Fruit fly (Drosophila melanogaster) whole organism, embryonic: ENCODE results near the gene CG5104.

Experiments used
- ATbp ChIP-seq: fragments of 200-800 bp; sonication (Bioruptor generic); optimal IDR thresholded peaks from 2 replicates; lab custom pipeline; 2017; ENCODE audit warnings: missing biosample characterization, mild to moderate bottlenecking, missing genetic modification characterization, missing genetic modification reagents
- Awh ChIP-seq: fragments of 200-800 bp; sonication (Bioruptor generic); IDR thresholded peaks from 2 replicates; pipeline ENCODE4, ENCODE4 v1.3.6; 2022; ENCODE audit warnings: missing biosample characterization, missing genetic modification characterization
- CG10654 ChIP-seq: fragments of 200-800 bp; sonication (Bioruptor generic); optimal IDR thresholded peaks from 2 replicates; lab custom pipeline; 2016; ENCODE audit warnings: missing biosample characterization, missing genetic modification characterization
- CG10979 ChIP-seq: fragments of 200-800 bp; sonication (Bioruptor generic); optimal IDR thresholded peaks from 2 replicates; lab custom pipeline; 2018; ENCODE audit warnings: missing biosample characterization, mild to moderate bottlenecking, missing genetic modification characterization, moderate library complexity
- CG11504 ChIP-seq: fragments of 200-800 bp; sonication (Bioruptor generic); optimal IDR thresholded peaks from 3 replicates; lab custom pipeline; 2019; ENCODE audit warnings: missing biosample characterization, mild to moderate bottlenecking, missing genetic modification characterization, moderate library complexity
- CG15269 ChIP-seq: fragments of 200-800 bp; sonication (Bioruptor generic); optimal IDR thresholded peaks from 2 replicates; lab custom pipeline; 2018; ENCODE audit warnings: missing biosample characterization, mild to moderate bottlenecking, missing genetic modification characterization, moderate library complexity
- CG17361 ChIP-seq: fragments of 200-800 bp; sonication (Bioruptor generic); IDR thresholded peaks from 3 replicates; pipeline ENCODE4 v1.3.6; 2022; ENCODE audit warnings: missing biosample characterization, missing genetic modification characterization
- CG18011 ChIP-seq: fragments of 200-800 bp; sonication (Bioruptor generic); optimal IDR thresholded peaks from 2 replicates; lab custom pipeline; 2017; ENCODE audit warnings: missing biosample characterization, missing genetic modification characterization, mild to moderate bottlenecking, moderate library complexity, missing genotype
- CG2129 ChIP-seq: fragments of 200-800 bp; sonication (Bioruptor generic); IDR thresholded peaks from 2 replicates; pipeline ENCODE4 v1.3.6; 2022; ENCODE audit warnings: missing biosample characterization, missing genetic modification characterization; ENCODE audit not compliant: partially characterized antibody
- CG2712 ChIP-seq: fragments of 200-800 bp; optimal IDR thresholded peaks from 3 replicates; lab custom pipeline; 2019; ENCODE audit warnings: missing biosample characterization, mild to moderate bottlenecking, missing genetic modification characterization, moderate library complexity
- CG31365 ChIP-seq: fragments of 200-800 bp; sonication (Bioruptor generic); optimal IDR thresholded peaks from 2 replicates; lab custom pipeline; 2018; ENCODE audit warnings: missing biosample characterization, mild to moderate bottlenecking, missing genetic modification characterization
- CG32772 ChIP-seq: fragments of 200-800 bp; sonication (Bioruptor generic); IDR thresholded peaks from 2 replicates; pipeline ENCODE4 v1.3.6; 2022; ENCODE audit warnings: missing biosample characterization, missing genetic modification characterization
- CG33557 ChIP-seq: fragments of 200-800 bp; sonication (Bioruptor generic); optimal IDR thresholded peaks from 2 replicates; lab custom pipeline; 2019; ENCODE audit warnings: missing biosample characterization, mild to moderate bottlenecking, missing genetic modification characterization, moderate library complexity
- CG4360 ChIP-seq: fragments of 200-800 bp; sonication (Bioruptor generic); IDR thresholded peaks from 2 replicates; pipeline ENCODE4 v1.3.6; 2022; ENCODE audit warnings: missing biosample characterization, missing genetic modification characterization
- CG5180 ChIP-seq: fragments of 200-800 bp; sonication (Bioruptor generic); optimal IDR thresholded peaks from 3 replicates; lab custom pipeline; 2017; ENCODE audit warnings: missing biosample characterization, missing genetic modification characterization, mild to moderate bottlenecking, moderate library complexity, missing genetic modification reagents
- CG6254 ChIP-seq: fragments of 200-800 bp; sonication (Bioruptor generic); optimal IDR thresholded peaks from 3 replicates; lab custom pipeline; 2017; ENCODE audit warnings: mild to moderate bottlenecking, missing biosample characterization, missing genetic modification reagents, missing genetic modification characterization
- CG7963 ChIP-seq: fragments of 200-800 bp; sonication (Bioruptor generic); IDR thresholded peaks from 3 replicates; pipeline ENCODE4 v1.3.6; 2022; ENCODE audit warnings: missing biosample characterization, missing genetic modification characterization; ENCODE audit not compliant: partially characterized antibody
- CG8359 ChIP-seq: fragments of 200-800 bp; sonication (Bioruptor generic); optimal IDR thresholded peaks from 2 replicates; lab custom pipeline; 2017; ENCODE audit warnings: missing biosample characterization, mild to moderate bottlenecking, missing genetic modification characterization, borderline replicate concordance
- CG9817 ChIP-seq: fragments of 200-800 bp; sonication (Bioruptor generic); optimal IDR thresholded peaks from 2 replicates; lab custom pipeline; 2018; ENCODE audit warnings: missing biosample characterization, mild to moderate bottlenecking, missing genetic modification characterization, moderate library complexity
- CkIIα-i1 ChIP-seq: fragments of 200-800 bp; sonication (Bioruptor generic); IDR thresholded peaks from 2 replicates; pipeline ENCODE4 v1.3.6; 2022; ENCODE audit warnings: missing biosample characterization, missing genetic modification characterization
- Deaf1 ChIP-seq: fragments of 200-800 bp; optimal IDR thresholded peaks from 3 replicates; lab custom pipeline; 2019; ENCODE audit warnings: missing biosample characterization, mild to moderate bottlenecking, missing genetic modification characterization, moderate library complexity
- Dip3 ChIP-seq: fragments of 200-800 bp; sonication (Bioruptor generic); optimal IDR thresholded peaks from 3 replicates; lab custom pipeline; 2016; ENCODE audit warnings: missing biosample characterization, missing genetic modification characterization
- Dp ChIP-seq: fragments of 200-800 bp; sonication (Bioruptor generic); optimal IDR thresholded peaks from 2 replicates; lab custom pipeline; 2018; ENCODE audit warnings: missing biosample characterization, mild to moderate bottlenecking, missing genetic modification characterization, moderate library complexity
- Ets65A ChIP-seq: fragments of 200-800 bp; sonication (Bioruptor generic); peaks from one replicate; lab custom pipeline; 2016; ENCODE audit warnings: missing biosample characterization, missing genetic modification characterization
- HmgD ChIP-seq: fragments of 200-800 bp; sonication (Bioruptor generic); optimal IDR thresholded peaks from 3 replicates; lab custom pipeline; 2016; ENCODE audit warnings: missing biosample characterization, missing genetic modification characterization
- Hr51 ChIP-seq, 2 experiments: fragments of 200-800 bp; sonication (Bioruptor generic); optimal IDR thresholded peaks; 2 replicates in 1 of 2; 3 replicates in 1 of 2; lab custom pipeline; 2016 to 2018; ENCODE audit warnings: missing biosample characterization in 2 of 2, missing genetic modification characterization in 2 of 2, mild to moderate bottlenecking in 1 of 2, moderate library complexity in 1 of 2
- Hr78 ChIP-seq, 2 experiments: fragments of 200-800 bp in 1 of 2; fragments of >200 bp in 1 of 2; sonication (Bioruptor generic) in 1 of 2; optimal IDR thresholded peaks; 2 replicates each; lab custom pipeline; 2017 to 2019; ENCODE audit warnings: missing biosample characterization in 2 of 2, missing genetic modification characterization in 2 of 2, mild to moderate bottlenecking in 1 of 2, moderate library complexity in 1 of 2
- Hsf ChIP-seq: fragments of 200-800 bp; sonication (Bioruptor generic); optimal IDR thresholded peaks from 3 replicates; lab custom pipeline; 2016; ENCODE audit warnings: missing biosample characterization, missing genetic modification characterization
- Lpt ChIP-seq: fragments of >200 bp; optimal IDR thresholded peaks from 2 replicates; lab custom pipeline; 2018; ENCODE audit warnings: missing biosample characterization, missing genetic modification characterization
- NC2β ChIP-seq: fragments of 200-800 bp; sonication (Bioruptor generic); optimal IDR thresholded peaks from 2 replicates; lab custom pipeline; 2016; ENCODE audit warnings: missing biosample characterization, missing genetic modification characterization
- Oli ChIP-seq: fragments of 200-800 bp; sonication (Bioruptor generic); optimal IDR thresholded peaks from 2 replicates; lab custom pipeline; 2018; ENCODE audit warnings: missing biosample characterization, mild to moderate bottlenecking, missing genetic modification characterization, moderate library complexity
- Sox102F ChIP-seq: fragments of 200-800 bp; sonication (Bioruptor generic); optimal IDR thresholded peaks from 2 replicates; lab custom pipeline; 2018; ENCODE audit warnings: missing biosample characterization, mild to moderate bottlenecking, missing genetic modification characterization, moderate library complexity
- Sry-β ChIP-seq: fragments of 200-800 bp; sonication (Bioruptor generic); optimal IDR thresholded peaks from 2 replicates; lab custom pipeline; 2018; ENCODE audit warnings: missing biosample characterization, mild to moderate bottlenecking, missing genetic modification characterization, moderate library complexity
- TFAM ChIP-seq: fragments of 200-800 bp; sonication (Bioruptor generic); optimal IDR thresholded peaks from 2 replicates; lab custom pipeline; 2017; ENCODE audit warnings: missing biosample characterization, missing genetic modification characterization, inconsistent platforms
- ap ChIP-seq: fragments of 200-800 bp; sonication (Bioruptor generic); IDR thresholded peaks from 2 replicates; pipeline ENCODE4 v1.3.6; 2022; ENCODE audit warnings: missing biosample characterization, missing genetic modification characterization
- az2 ChIP-seq: fragments of 200-800 bp; sonication (Bioruptor generic); optimal IDR thresholded peaks from 3 replicates; lab custom pipeline; 2016; ENCODE audit warnings: missing biosample characterization, missing genetic modification characterization
- bowl ChIP-seq: fragments of 200-800 bp; sonication (Bioruptor generic); IDR thresholded peaks from 2 replicates; pipeline ENCODE4 v1.3.6; 2022; ENCODE audit warnings: missing biosample characterization, missing genetic modification characterization
- bsh ChIP-seq, 2 experiments: fragments of 200-800 bp; sonication (Bioruptor generic); optimal IDR thresholded peaks; 2 replicates each; lab custom pipeline; 2017 to 2018; ENCODE audit warnings: mild to moderate bottlenecking in 2 of 2, missing biosample characterization in 2 of 2, missing genetic modification characterization in 2 of 2, moderate library complexity in 1 of 2
- btn ChIP-seq: fragments of 200-800 bp; sonication (Bioruptor generic); optimal IDR thresholded peaks from 2 replicates; lab custom pipeline; 2016; ENCODE audit warnings: missing biosample characterization, missing genetic modification characterization
- cad ChIP-seq: fragments of >200 bp; optimal IDR thresholded peaks from 2 replicates; lab custom pipeline; 2017; ENCODE audit warnings: missing biosample characterization, missing genetic modification characterization
- corto ChIP-seq: fragments of 200-800 bp; sonication (Bioruptor generic); optimal IDR thresholded peaks from 2 replicates; lab custom pipeline; 2016; ENCODE audit warnings: missing biosample characterization, mild to moderate bottlenecking, missing genetic modification characterization, moderate library complexity
- disco-r ChIP-seq: fragments of 200-800 bp; sonication (Bioruptor generic); optimal IDR thresholded peaks from 2 replicates; lab custom pipeline; 2016; ENCODE audit warnings: missing biosample characterization, missing genetic modification characterization
- dmrt11E ChIP-seq: fragments of 200-800 bp; sonication (Bioruptor generic); optimal IDR thresholded peaks from 3 replicates; lab custom pipeline; 2018; ENCODE audit warnings: missing biosample characterization, mild to moderate bottlenecking, missing genetic modification characterization, moderate library complexity
- ind ChIP-seq: fragments of 200-800 bp; sonication (Bioruptor generic); optimal IDR thresholded peaks from 3 replicates; lab custom pipeline; 2016; ENCODE audit warnings: missing biosample characterization, missing genetic modification characterization
- insv ChIP-seq, 2 experiments: fragments of 200-800 bp; sonication (Bioruptor generic); optimal IDR thresholded peaks; 3 replicates each; lab custom pipeline; 2016 to 2018; ENCODE audit warnings: missing biosample characterization in 2 of 2, missing genetic modification characterization in 2 of 2
- org-1 ChIP-seq: fragments of 200-800 bp; sonication (Bioruptor generic); optimal IDR thresholded peaks from 2 replicates; lab custom pipeline; 2017; ENCODE audit warnings: missing biosample characterization, missing genetic modification characterization
- sens ChIP-seq: fragments of 200-800 bp; sonication (Bioruptor generic); peaks from one replicate; lab custom pipeline; 2016; ENCODE audit warnings: missing biosample characterization, missing genetic modification characterization
- sisA ChIP-seq: fragments of 200-800 bp; sonication (Bioruptor generic); IDR thresholded peaks from 2 replicates; pipeline ENCODE4 v1.3.6; 2022; ENCODE audit warnings: missing biosample characterization, missing genetic modification characterization
- stc ChIP-seq: fragments of 200-800 bp; sonication (Bioruptor generic); IDR thresholded peaks from 2 replicates; pipeline ENCODE4 v1.3.6; 2022; ENCODE audit warnings: missing biosample characterization, missing genetic modification characterization
- unc-4 ChIP-seq: fragments of 200-800 bp; sonication (Bioruptor generic); IDR thresholded peaks from 2 replicates; pipeline ENCODE4 v1.3.6; 2022; ENCODE audit warnings: missing biosample characterization, missing genetic modification characterization; ENCODE audit not compliant: partially characterized antibody
- zfh1 ChIP-seq: fragments of 200-800 bp; sonication (Bioruptor generic); IDR thresholded peaks from 3 replicates; pipeline ENCODE4 v1.3.6; 2022; ENCODE audit warnings: missing biosample characterization, missing genetic modification characterization

Gene CG5104

dm6 chr3L:20551862-20552261 lies 31.1 kb downstream of the CG5104 start (continued):
- TF ChIP-seq az2 (GFP tag; lab: Kevin White, UChicago) (no peak), CG5180 (GFP tag; lab: Kevin White, UChicago) (no peak), Lpt (GFP tag; lab: Kevin White, UChicago) (no peak), CG17361 (no peak), Sry-β (no peak), Hr51 (GFP tag; optimal IDR thresholded peaks at IDR 0.05; lab: Kevin White, UChicago) (no peak), sisA (GFP tag; lab: Robert Waterston, UW) (peak; percentile 7; the same call in 1 of the 2 replicates), CkIIα-i1 (GFP tag; lab: Robert Waterston, UW) (no peak), ind (GFP tag; lab: Kevin White, UChicago) (no peak), CG33557 (GFP tag; lab: Kevin White, UChicago) (no peak), disco-r (no peak), zfh1 (GFP tag; lab: Robert Waterston, UW) (peak; percentile 9; the same call in 1 of the 3 replicates), Deaf1 (tag; lab: Kevin White, UChicago) (no peak), stc (no peak), Sox102F (GFP tag; lab: Kevin White, UChicago) (peak; percentile 17), CG8359 (GFP tag; lab: Kevin White, UChicago) (no peak), Dip3 (GFP tag; lab: Kevin White, UChicago) (no peak), corto (GFP tag; lab: Kevin White, UChicago) (no peak), NC2β (GFP tag; lab: Kevin White, UChicago) (no peak), Hr78 (GFP tag; optimal IDR thresholded peaks at IDR 0.05; lab: Kevin White, UChicago) (no peak), ap (no peak), CG2129 (GFP tag; lab: Robert Waterston, UW) (no peak), org-1 (GFP tag; lab: Kevin White, UChicago) (no peak), CG2712 (peak; percentile 48), sens (peak; percentile 68), CG7963 (GFP tag; lab: Robert Waterston, UW) (no peak), Ets65A (GFP tag; lab: Kevin White, UChicago) (peak; percentile 95), dmrt11E (peak; percentile 33), cad (GFP tag; lab: Kevin White, UChicago) (no peak), CG18011 (no peak), bsh (GFP tag; optimal IDR thresholded peaks at IDR 0.05; lab: Kevin White, UChicago) (peak; percentile 33 to 57), TFAM (GFP tag; lab: Kevin White, UChicago) (no peak), CG11504 (tag; lab: Kevin White, UChicago) (peak; percentile 9), CG32772 (no peak; the same call in 1 of the 2 replicates), CG6254 (GFP tag; lab: Kevin White, UChicago) (peak; percentile 18), CG15269 (tag; lab: Kevin White, UChicago) (no peak), insv (GFP tag; optimal IDR thresholded peaks at IDR 0.05; lab: Kevin White, UChicago) (no peak), Hsf (GFP tag; lab: Kevin White, UChicago) (no peak), CG10654 (no peak), CG9817 (no peak), CG4360 (GFP tag; lab: Robert Waterston, UW) (no peak), unc-4 (GFP tag; lab: Robert Waterston, UW) (no peak), ATbp (GFP tag; lab: Kevin White, UChicago) (peak; percentile 42), HmgD (GFP tag; lab: Kevin White, UChicago) (no peak), btn (GFP tag; lab: Kevin White, UChicago) (no peak), Oli (peak; percentile 9), bowl (GFP tag; lab: Robert Waterston, UW) (no peak), Dp (GFP tag; lab: Kevin White, UChicago) (no peak), CG31365 (no peak), Awh (no peak), CG10979 (tag; lab: Kevin White, UChicago) (peak; percentile 39)
